Fruit fly (Drosophila melanogaster) whole organism, embryonic: ENCODE measurements around the gene CG33695.

ENCODE experiments used
- CG10321 ChIP-seq: fragments of 200-800 bp; sonication (Bioruptor generic); IDR thresholded peaks from 2 replicates; pipeline ENCODE4 v1.3.6; 2022; ENCODE audit warnings: missing biosample characterization, missing genetic modification characterization
- CG11695 ChIP-seq: fragments of 200-800 bp; sonication (Bioruptor generic); IDR thresholded peaks from 3 replicates; pipeline ENCODE4 v1.3.6; 2022; ENCODE audit warnings: missing biosample characterization, missing genetic modification characterization
- CG11723 ChIP-seq: fragments of 200-800 bp; sonication (Bioruptor generic); optimal IDR thresholded peaks from 2 replicates; lab custom pipeline; 2017; ENCODE audit warnings: missing biosample characterization, mild to moderate bottlenecking, missing genetic modification characterization
- CG12236 ChIP-seq: fragments of 200-800 bp; sonication (Bioruptor generic); optimal IDR thresholded peaks from 2 replicates; lab custom pipeline; 2016; ENCODE audit warnings: missing biosample characterization, missing genetic modification characterization
- CG12769 ChIP-seq: fragments of 200-800 bp; sonication (Bioruptor generic); optimal IDR thresholded peaks from 2 replicates; lab custom pipeline; 2019; ENCODE audit warnings: missing biosample characterization, mild to moderate bottlenecking, missing genetic modification characterization, moderate library complexity
- CG13123 ChIP-seq: fragments of 200-800 bp; sonication (Bioruptor generic); optimal IDR thresholded peaks from 2 replicates; lab custom pipeline; 2016; ENCODE audit warnings: missing biosample characterization, missing genetic modification characterization
- CG15479 ChIP-seq: fragments of 200-800 bp; sonication (Bioruptor generic); optimal IDR thresholded peaks from 3 replicates; lab custom pipeline; 2019; ENCODE audit warnings: missing biosample characterization, mild to moderate bottlenecking, missing genetic modification characterization, moderate library complexity
- CG15514 ChIP-seq: fragments of 200-800 bp; sonication (Bioruptor generic); optimal IDR thresholded peaks from 3 replicates; lab custom pipeline; 2017; ENCODE audit warnings: missing biosample characterization, missing genetic modification characterization, mild to moderate bottlenecking, moderate library complexity, missing genetic modification reagents
- CG16813 ChIP-seq: fragments of 200-800 bp; sonication (Bioruptor generic); IDR thresholded peaks from 3 replicates; pipeline ENCODE4 v1.3.6; 2022; ENCODE audit warnings: missing biosample characterization, missing genetic modification characterization; ENCODE audit not compliant: partially characterized antibody
- CG17186 ChIP-seq: fragments of 200-800 bp; sonication (Bioruptor generic); optimal IDR thresholded peaks from 3 replicates; lab custom pipeline; 2017; ENCODE audit warnings: missing biosample characterization, missing genetic modification reagents, missing genetic modification characterization
- CG17385 ChIP-seq: fragments of 200-800 bp; sonication (Bioruptor generic); optimal IDR thresholded peaks from 3 replicates; lab custom pipeline; 2018; ENCODE audit warnings: missing biosample characterization, mild to moderate bottlenecking, missing genetic modification characterization
- CG2199 ChIP-seq: fragments of 200-800 bp; sonication (Bioruptor generic); IDR thresholded peaks from 3 replicates; pipeline ENCODE4 v1.3.6; 2022; ENCODE audit warnings: missing biosample characterization, missing genetic modification characterization
- CG30403 ChIP-seq: fragments of 200-800 bp; sonication (Bioruptor generic); optimal IDR thresholded peaks from 3 replicates; lab custom pipeline; 2016; ENCODE audit warnings: missing biosample characterization, missing genetic modification characterization
- CG3407 ChIP-seq: fragments of 200-800 bp; sonication (Bioruptor generic); optimal IDR thresholded peaks from 2 replicates; lab custom pipeline; 2018; ENCODE audit warnings: missing biosample characterization, mild to moderate bottlenecking, missing genetic modification characterization
- CG34422 ChIP-seq: fragments of 200-800 bp; sonication (Bioruptor generic); IDR thresholded peaks from 3 replicates; pipeline ENCODE4 v1.3.6; 2022; ENCODE audit warnings: missing biosample characterization, missing genetic modification characterization
- CG3726 ChIP-seq: fragments of 200-800 bp; sonication (Bioruptor generic); IDR thresholded peaks from 3 replicates; pipeline ENCODE4, ENCODE4 v1.3.6; 2022; ENCODE audit warnings: missing biosample characterization, missing genetic modification characterization
- CG6765 ChIP-seq: fragments of 200-800 bp; sonication (Bioruptor generic); optimal IDR thresholded peaks from 3 replicates; lab custom pipeline; 2017; ENCODE audit warnings: missing biosample characterization, mild to moderate bottlenecking, missing genetic modification characterization
- CG6791 ChIP-seq: fragments of 200-800 bp; sonication (Bioruptor generic); IDR thresholded peaks from 3 replicates; pipeline ENCODE4 v1.3.6; 2022; ENCODE audit warnings: missing biosample characterization, missing genetic modification characterization; ENCODE audit not compliant: partially characterized antibody
- CG7786 ChIP-seq: fragments of 200-800 bp; sonication (Bioruptor generic); optimal IDR thresholded peaks from 2 replicates; lab custom pipeline; 2016; ENCODE audit warnings: missing biosample characterization, missing genetic modification characterization
- CG8388 ChIP-seq: fragments of 200-800 bp; sonication (Bioruptor generic); optimal IDR thresholded peaks from 2 replicates; lab custom pipeline; 2019; ENCODE audit warnings: missing biosample characterization, mild to moderate bottlenecking, missing genetic modification characterization, moderate library complexity
- CG8924 ChIP-seq: fragments of 200-800 bp; optimal IDR thresholded peaks from 3 replicates; lab custom pipeline; 2019; ENCODE audit warnings: missing biosample characterization, mild to moderate bottlenecking, missing genetic modification characterization, moderate library complexity
- CG9727 ChIP-seq: fragments of 200-800 bp; sonication (Bioruptor generic); optimal IDR thresholded peaks from 3 replicates; lab custom pipeline; 2017; ENCODE audit warnings: missing biosample characterization, mild to moderate bottlenecking, missing genetic modification characterization
- Ets97D ChIP-seq: fragments of 200-800 bp; sonication (Bioruptor generic); optimal IDR thresholded peaks from 3 replicates; lab custom pipeline; 2016; ENCODE audit warnings: missing biosample characterization, missing genetic modification characterization
- GATAe ChIP-seq: fragments of 200-800 bp; sonication (Bioruptor generic); conservative IDR thresholded peaks from 2 replicates; pipeline ENCODE4 v1.3.6; 2022; ENCODE audit warnings: missing biosample characterization, missing genetic modification characterization
- Hr3 ChIP-seq: fragments of 200-800 bp; sonication (Bioruptor generic); optimal IDR thresholded peaks from 3 replicates; lab custom pipeline; 2016; ENCODE audit warnings: missing biosample characterization, missing genetic modification characterization
- Hr51 ChIP-seq, 2 experiments: fragments of 200-800 bp; sonication (Bioruptor generic); optimal IDR thresholded peaks; 2 replicates in 1 of 2; 3 replicates in 1 of 2; lab custom pipeline; 2016 to 2018; ENCODE audit warnings: missing biosample characterization in 2 of 2, missing genetic modification characterization in 2 of 2, mild to moderate bottlenecking in 1 of 2, moderate library complexity in 1 of 2
- Jarid2 ChIP-seq: fragments of 200-800 bp; sonication (Bioruptor generic); optimal IDR thresholded peaks from 3 replicates; lab custom pipeline; 2017; ENCODE audit warnings: mild to moderate bottlenecking, missing biosample characterization, missing genetic modification reagents, missing genetic modification characterization
- PHDP ChIP-seq: fragments of 200-800 bp; sonication (Bioruptor generic); optimal IDR thresholded peaks from 3 replicates; lab custom pipeline; 2018; ENCODE audit warnings: missing biosample characterization, mild to moderate bottlenecking, missing genetic modification characterization, moderate library complexity
- Sox102F ChIP-seq: fragments of 200-800 bp; sonication (Bioruptor generic); optimal IDR thresholded peaks from 2 replicates; lab custom pipeline; 2018; ENCODE audit warnings: missing biosample characterization, mild to moderate bottlenecking, missing genetic modification characterization, moderate library complexity
- Sry-δ ChIP-seq: fragments of 200-800 bp; sonication (Bioruptor generic); optimal IDR thresholded peaks from 2 replicates; lab custom pipeline; 2016; ENCODE audit warnings: missing biosample characterization, missing genetic modification characterization
- bcd ChIP-seq: fragments of 200-800 bp; sonication (Bioruptor generic); optimal IDR thresholded peaks from 2 replicates; lab custom pipeline; 2017; ENCODE audit warnings: missing biosample characterization, mild to moderate bottlenecking, missing genetic modification characterization
- caup ChIP-seq: fragments of 200-800 bp; sonication (Bioruptor generic); optimal IDR thresholded peaks from 3 replicates; lab custom pipeline; 2017; ENCODE audit warnings: missing biosample characterization, mild to moderate bottlenecking, missing genetic modification characterization, moderate library complexity; ENCODE audit not compliant: severe bottlenecking
- danr ChIP-seq: fragments of 200-800 bp; sonication (Bioruptor generic); IDR thresholded peaks from 2 replicates; pipeline ENCODE4 v1.3.6; 2022; ENCODE audit warnings: missing biosample characterization, missing genetic modification characterization
- disco-r ChIP-seq: fragments of 200-800 bp; sonication (Bioruptor generic); optimal IDR thresholded peaks from 2 replicates; lab custom pipeline; 2016; ENCODE audit warnings: missing biosample characterization, missing genetic modification characterization
- en ChIP-seq: fragments of 200-800 bp; sonication (Bioruptor generic); optimal IDR thresholded peaks from 2 replicates; lab custom pipeline; 2016; ENCODE audit warnings: missing biosample characterization, missing genetic modification characterization
- ewg ChIP-seq: fragments of 200-800 bp; sonication (Bioruptor generic); optimal IDR thresholded peaks from 3 replicates; lab custom pipeline; 2017; ENCODE audit warnings: mild to moderate bottlenecking, missing biosample characterization, missing genetic modification reagents, missing genetic modification characterization
- fd64A ChIP-seq: fragments of 200-800 bp; sonication (Bioruptor generic); optimal IDR thresholded peaks from 3 replicates; lab custom pipeline; 2018; ENCODE audit warnings: missing biosample characterization, mild to moderate bottlenecking, missing genetic modification characterization
- gem ChIP-seq: fragments of 200-800 bp; sonication (Bioruptor generic); optimal IDR thresholded peaks from 2 replicates; lab custom pipeline; 2019; ENCODE audit warnings: missing biosample characterization, mild to moderate bottlenecking, missing genetic modification characterization, moderate library complexity
- grau ChIP-seq: fragments of 200-800 bp; optimal IDR thresholded peaks from 3 replicates; lab custom pipeline; 2019; ENCODE audit warnings: missing biosample characterization, mild to moderate bottlenecking, missing genetic modification characterization, moderate library complexity
- gt ChIP-seq: fragments of 200-800 bp; sonication (Bioruptor generic); IDR thresholded peaks from 2 replicates; pipeline ENCODE4 v1.3.6; 2022; ENCODE audit warnings: missing biosample characterization, missing genetic modification characterization
- mirr ChIP-seq: fragments of 200-800 bp; sonication (Bioruptor generic); optimal IDR thresholded peaks from 3 replicates; lab custom pipeline; 2018; ENCODE audit warnings: missing biosample characterization, mild to moderate bottlenecking, missing genetic modification characterization
- nerfin-1 ChIP-seq: fragments of 200-800 bp; sonication (Bioruptor generic); optimal IDR thresholded peaks from 3 replicates; lab custom pipeline; 2019; ENCODE audit warnings: missing biosample characterization, mild to moderate bottlenecking, missing genetic modification characterization, moderate library complexity
- nmo ChIP-seq: fragments of 200-800 bp; sonication (Bioruptor generic); optimal IDR thresholded peaks from 2 replicates; lab custom pipeline; 2018; ENCODE audit warnings: missing biosample characterization, mild to moderate bottlenecking, missing genetic modification characterization, moderate library complexity
- org-1 ChIP-seq: fragments of 200-800 bp; sonication (Bioruptor generic); optimal IDR thresholded peaks from 2 replicates; lab custom pipeline; 2017; ENCODE audit warnings: missing biosample characterization, missing genetic modification characterization
- p53 ChIP-seq: fragments of 200-800 bp; sonication (Bioruptor generic); optimal IDR thresholded peaks from 2 replicates; lab custom pipeline; 2016; ENCODE audit warnings: missing biosample characterization, missing genetic modification characterization
- run ChIP-seq: fragments of 200-800 bp; sonication (Bioruptor generic); optimal IDR thresholded peaks from 3 replicates; lab custom pipeline; 2018; ENCODE audit warnings: missing biosample characterization, mild to moderate bottlenecking, missing genetic modification characterization
- salm ChIP-seq: fragments of 200-800 bp; sonication (Bioruptor generic); optimal IDR thresholded peaks from 2 replicates; lab custom pipeline; 2018; ENCODE audit warnings: missing biosample characterization, mild to moderate bottlenecking, missing genetic modification characterization
- tll ChIP-seq, 2 experiments: fragments of 200-800 bp in 1 of 2; fragments of >200 bp in 1 of 2; sonication (Bioruptor generic) in 1 of 2; optimal IDR thresholded peaks; 2 replicates each; lab custom pipeline; 2017 to 2019; ENCODE audit warnings: missing biosample characterization in 2 of 2, missing genetic modification characterization in 2 of 2, mild to moderate bottlenecking in 1 of 2, moderate library complexity in 1 of 2
- trem ChIP-seq: fragments of 200-800 bp; optimal IDR thresholded peaks from 3 replicates; lab custom pipeline; 2019; ENCODE audit warnings: missing biosample characterization, mild to moderate bottlenecking, missing genetic modification characterization, moderate library complexity
- vvl ChIP-seq: fragments of 200-800 bp; sonication (Bioruptor generic); IDR thresholded peaks from 2 replicates; pipeline ENCODE4 v1.3.6; 2022; ENCODE audit warnings: missing biosample characterization, missing genetic modification characterization
- zfh2 ChIP-seq: fragments of 200-800 bp; sonication (Bioruptor generic); optimal IDR thresholded peaks from 2 replicates; lab custom pipeline; 2016; ENCODE audit warnings: missing biosample characterization, missing genetic modification characterization

Gene CG33695

DNA sequence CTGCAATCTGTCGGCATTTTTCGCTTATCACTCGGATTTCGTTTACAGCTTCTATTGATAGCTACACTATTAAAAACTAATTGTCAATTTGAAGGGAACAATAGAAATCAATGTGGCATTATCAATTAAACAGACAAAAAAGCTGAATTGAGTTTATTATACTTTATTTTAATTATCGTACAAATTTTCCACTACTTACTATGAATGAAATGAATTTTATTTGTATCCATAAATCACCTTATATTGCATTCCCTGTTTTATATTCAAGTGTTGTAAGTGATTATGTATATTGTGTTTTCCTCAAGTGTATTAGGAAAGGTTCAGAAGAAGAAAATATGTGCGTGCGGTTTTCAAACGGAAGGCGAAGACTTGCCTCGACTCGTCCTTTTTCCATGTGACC, 33.9 kb upstream of the CG33695 start (continued):
- TF ChIP-seq gem (tag; lab: Kevin White, UChicago) (peak; percentile 58), tll (GFP tag; optimal IDR thresholded peaks at IDR 0.05; lab: Kevin White, UChicago) (no peak), CG3726 (GFP tag; lab: Robert Waterston, UW) (no peak), Sry-δ (GFP tag; lab: Kevin White, UChicago) (no peak), Sox102F (GFP tag; lab: Kevin White, UChicago) (peak; percentile 19), gt (no peak), CG10321 (GFP tag; lab: Robert Waterston, UW) (no peak), p53 (GFP tag; lab: Kevin White, UChicago) (no peak), CG6791 (GFP tag; lab: Robert Waterston, UW) (no peak), CG9727 (no peak), CG8388 (peak; percentile 1), CG3407 (no peak), Hr3 (no peak), CG34422 (GFP tag; lab: Robert Waterston, UW) (no peak), vvl (GFP tag; lab: Robert Waterston, UW) (no peak), GATAe (GFP tag; lab: Robert Waterston, UW) (no peak), grau (tag; lab: Kevin White, UChicago) (peak; percentile 38), fd64A (GFP tag; lab: Kevin White, UChicago) (no peak), CG8924 (tag; lab: Kevin White, UChicago) (no peak), caup (GFP tag; lab: Kevin White, UChicago) (no peak), en (no peak), run (tag; lab: Kevin White, UChicago) (no peak), CG11695 (GFP tag; lab: Robert Waterston, UW) (no peak), bcd (no peak), CG7786 (GFP tag; lab: Kevin White, UChicago) (no peak), CG13123 (GFP tag; lab: Kevin White, UChicago) (no peak), CG15514 (GFP tag; lab: Kevin White, UChicago) (no peak), nerfin-1 (tag; lab: Kevin White, UChicago) (no peak), CG16813 (GFP tag; lab: Robert Waterston, UW) (no peak), zfh2 (GFP tag; lab: Kevin White, UChicago) (no peak), ewg (no peak), mirr (GFP tag; lab: Kevin White, UChicago) (no peak), CG17385 (GFP tag; lab: Kevin White, UChicago) (no peak), nmo (no peak), Hr51 (GFP tag; optimal IDR thresholded peaks at IDR 0.05; lab: Kevin White, UChicago) (peak in 1 of 2 experiments; percentile 46), CG2199 (GFP tag; lab: Robert Waterston, UW) (no peak), Jarid2 (GFP tag; lab: Kevin White, UChicago) (no peak), CG12236 (GFP tag; lab: Kevin White, UChicago) (no peak), CG17186 (GFP tag; lab: Kevin White, UChicago) (no peak), salm (no peak), Ets97D (GFP tag; lab: Kevin White, UChicago) (no peak), org-1 (GFP tag; lab: Kevin White, UChicago) (peak; percentile 18), CG15479 (no peak), CG11723 (GFP tag; lab: Kevin White, UChicago) (no peak), CG12769 (tag; lab: Kevin White, UChicago) (peak; percentile 9), CG6765 (GFP tag; lab: Kevin White, UChicago) (no peak), danr (GFP tag; lab: Robert Waterston, UW) (no peak), CG30403 (GFP tag; lab: Kevin White, UChicago) (peak; percentile 21), PHDP (tag; lab: Kevin White, UChicago) (peak; percentile 12), disco-r (no peak), trem (tag; lab: Kevin White, UChicago) (no peak)
